Worm (Caenorhabditis elegans): Measurements from ENCODE around the gene dhs-13.

- TF ChIP-seq elt-1 (tag; optimal IDR thresholded peaks at IDR 0.05; ENCODE audit: borderline replicate concordance, insufficient read depth) (no peak), blmp-1 (tag; optimal IDR thresholded peaks at IDR 0.05) (no peak), nhr-76 (tag; optimal IDR thresholded peaks at IDR 0.05) (no peak), ces-1 (GFP tag; optimal IDR thresholded peaks at IDR 0.05) (no peak), elt-3 (tag; optimal IDR thresholded peaks at IDR 0.05) (no peak)
Measured at ce11 chrV:1779994-1780393, 8.5 kb upstream of the dhs-13 start.

All from whole organism, mixed stage, embryonic.